Fruit fly (Drosophila melanogaster) Kc167 (cell line): ENCODE measurements around the gene CG44385.

Experiments
- Myc ChIP-seq: fragments of >200 bp; optimal IDR thresholded peaks from 2 replicates; lab custom pipeline; 2017; ENCODE audit warnings: missing external identifiers
- Sin3A ChIP-seq: fragments of >200 bp; optimal IDR thresholded peaks from 2 replicates; lab custom pipeline; 2018; ENCODE audit warnings: missing external identifiers
- psq ChIP-seq: fragments of >200 bp; optimal IDR thresholded peaks from 2 replicates; lab custom pipeline; 2017; ENCODE audit warnings: missing external identifiers

- TF ChIP-seq Sin3A (lab: Kevin White, UChicago) (no peak), psq (lab: Kevin White, UChicago) (no peak), Myc (no peak)
Observed at dm6 chrX:11123561-11123960, 8.7 kb downstream of the CG44385 start.
